Worm (Caenorhabditis elegans) whole organism, L4 larva: Measurements from ENCODE around the gene str-172.
A peak's percentile ranks its signal among the peaks of the same experiment; 100 is the strongest.

Source experiments
- F10B5.3 ChIP-seq: sonication (generic microtip); optimal IDR thresholded peaks from 2 replicates; lab custom pipeline; 2016; ENCODE audit warnings: mild to moderate bottlenecking, missing genetic modification characterization, missing compliant biosample characterization
- F37D6.2 ChIP-seq: sonication (generic microtip); optimal IDR thresholded peaks from 2 replicates; lab custom pipeline; 2016; ENCODE audit warnings: mild to moderate bottlenecking, missing genetic modification characterization, missing compliant biosample characterization
- R02D3.7 ChIP-seq: fragments of 150-350 bp; sonication (generic microtip); optimal IDR thresholded peaks from 3 replicates; lab custom pipeline; 2014; ENCODE audit warnings: missing biosample characterization, missing genetic modification characterization
- Y48G9A.11 ChIP-seq: fragments of 200-800 bp; sonication (Bioruptor generic); IDR thresholded peaks from 2 replicates; pipeline ENCODE4 v1.3.6; 2022; ENCODE audit warnings: missing genetic modification reagents, missing genetic modification characterization, missing compliant biosample characterization
- Y5F2A.4 ChIP-seq: fragments of 200-800 bp; sonication (Bioruptor generic); optimal IDR thresholded peaks from 2 replicates; lab custom pipeline; 2018; ENCODE audit warnings: mild to moderate bottlenecking, missing genetic modification characterization, missing compliant biosample characterization
- ama-1 ChIP-seq: fragments of 150-350 bp; optimal IDR thresholded peaks from 2 replicates; lab custom pipeline; 2014; ENCODE audit warnings: inconsistent platforms, mixed read lengths
- arid-1 ChIP-seq: fragments of 200-800 bp; sonication (Bioruptor generic); conservative IDR thresholded peaks from 2 replicates; pipeline ENCODE4 v1.3.6; 2022; ENCODE audit warnings: missing genetic modification reagents, missing genetic modification characterization, missing compliant biosample characterization
- ceh-28 ChIP-seq: fragments of 150-350 bp; optimal IDR thresholded peaks from 2 replicates; lab custom pipeline; 2014; ENCODE audit warnings: missing biosample characterization, missing genetic modification reagents, missing genetic modification characterization
- ceh-32 ChIP-seq: sonication (generic microtip); optimal IDR thresholded peaks from 2 replicates; lab custom pipeline; 2016; ENCODE audit warnings: mild to moderate bottlenecking, missing genetic modification characterization, missing compliant biosample characterization; ENCODE audit not compliant: poor library complexity
- ceh-62 ChIP-seq: sonication (generic microtip); optimal IDR thresholded peaks from 2 replicates; lab custom pipeline; 2017; ENCODE audit warnings: missing biosample characterization, missing genetic modification characterization
- ceh-82 ChIP-seq: sonication (generic microtip); optimal IDR thresholded peaks from 2 replicates; lab custom pipeline; 2017; ENCODE audit warnings: missing biosample characterization, missing genetic modification characterization
- ces-1 ChIP-seq: fragments of 150-350 bp; sonication (generic microtip); optimal IDR thresholded peaks from 4 replicates; lab custom pipeline; 2014; ENCODE audit warnings: missing biosample characterization, missing genetic modification reagents, missing genetic modification characterization
- daf-16 ChIP-seq, 3 experiments: sonication (generic microtip); optimal IDR thresholded peaks; 2 replicates each; lab custom pipeline; 2016 to 2017; ENCODE audit warnings: missing genetic modification characterization in 3 of 3, missing genetic modification reagents in 3 of 3, mild to moderate bottlenecking in 2 of 3, missing compliant biosample characterization in 2 of 3, missing biosample characterization in 1 of 3, moderate library complexity in 1 of 3
- daf-19 ChIP-seq: fragments of 200-800 bp; sonication (Bioruptor generic); conservative IDR thresholded peaks from 2 replicates; pipeline ENCODE4 v1.3.6; 2022; ENCODE audit warnings: missing genetic modification characterization, missing compliant biosample characterization
- daf-8 ChIP-seq: fragments of 200-800 bp; sonication (Bioruptor generic); IDR thresholded peaks from 2 replicates; pipeline ENCODE4 v1.3.6; 2022; ENCODE audit warnings: missing genetic modification characterization, missing compliant biosample characterization
- dmd-6 ChIP-seq: fragments of 200-800 bp; sonication (Bioruptor generic); IDR thresholded peaks from 2 replicates; pipeline ENCODE4 v1.3.6; 2022; ENCODE audit warnings: missing genetic modification reagents, missing genetic modification characterization, missing compliant biosample characterization
- dmd-8 ChIP-seq: fragments of 200-800 bp; sonication (Bioruptor generic); IDR thresholded peaks from 2 replicates; pipeline ENCODE4 v1.3.6; 2022; ENCODE audit warnings: missing genetic modification characterization, missing compliant biosample characterization
- dpl-1 ChIP-seq: fragments of 150-350 bp; optimal IDR thresholded peaks from 2 replicates; lab custom pipeline; 2014; ENCODE audit warnings: missing biosample characterization, missing genetic modification reagents, missing genetic modification characterization
- duxl-1 ChIP-seq: sonication (generic microtip); optimal IDR thresholded peaks from 2 replicates; lab custom pipeline; 2016; ENCODE audit warnings: mild to moderate bottlenecking, missing genetic modification characterization, moderate library complexity, missing compliant biosample characterization; ENCODE audit not compliant: poor library complexity
- dve-1 ChIP-seq: sonication (generic microtip); optimal IDR thresholded peaks from 2 replicates; lab custom pipeline; 2017; ENCODE audit warnings: antibody characterized with exemption, mild to moderate bottlenecking, missing genetic modification characterization, missing compliant biosample characterization; ENCODE audit not compliant: insufficient read depth
- egl-27 ChIP-seq: sonication (generic microtip); optimal IDR thresholded peaks from 3 replicates; lab custom pipeline; 2017; ENCODE audit warnings: missing biosample characterization, missing genetic modification reagents, missing genetic modification characterization
- egl-43 ChIP-seq: fragments of 200-800 bp; sonication (Bioruptor generic); IDR thresholded peaks from 2 replicates; pipeline ENCODE4 v1.3.6; 2022; ENCODE audit warnings: missing genetic modification reagents, missing genetic modification characterization, missing compliant biosample characterization
- fkh-10 ChIP-seq: fragments of 150-350 bp; optimal IDR thresholded peaks from 2 replicates; lab custom pipeline; 2014; ENCODE audit warnings: missing biosample characterization, missing genetic modification reagents, missing genetic modification characterization
- gei-8 ChIP-seq: fragments of 200-800 bp; sonication (Bioruptor generic); optimal IDR thresholded peaks from 2 replicates; lab custom pipeline; 2018; ENCODE audit warnings: mild to moderate bottlenecking, missing genetic modification characterization, missing compliant biosample characterization
- hlh-11 ChIP-seq: fragments of 200-800 bp; sonication (Bioruptor generic); optimal IDR thresholded peaks from 2 replicates; lab custom pipeline; 2018; ENCODE audit warnings: mild to moderate bottlenecking, missing genetic modification characterization, missing compliant biosample characterization
- lin-1 ChIP-seq: fragments of 200-800 bp; sonication (Bioruptor generic); IDR thresholded peaks from 2 replicates; pipeline ENCODE4 v1.3.6; 2022; ENCODE audit warnings: missing genetic modification reagents, missing genetic modification characterization, missing compliant biosample characterization
- lin-15B ChIP-seq: fragments of 150-350 bp; sonication (generic microtip); optimal IDR thresholded peaks from 3 replicates; lab custom pipeline; 2014; ENCODE audit warnings: missing biosample characterization, missing genetic modification characterization
- madf-5 ChIP-seq, 2 experiments: fragments of 200-800 bp; sonication (Bioruptor generic); IDR thresholded peaks; 2 replicates each; pipeline ENCODE4 v1.3.6; 2022; ENCODE audit warnings: missing compliant biosample characterization in 2 of 2, missing genetic modification characterization in 2 of 2
- madf-9 ChIP-seq: fragments of 200-800 bp; sonication (Bioruptor generic); conservative IDR thresholded peaks from 2 replicates; pipeline ENCODE4 v1.3.6; 2022; ENCODE audit warnings: missing genetic modification reagents, missing genetic modification characterization, missing compliant biosample characterization
- mdl-1 ChIP-seq, 2 experiments: fragments of 150-350 bp in 1 of 2; sonication (generic microtip) in 1 of 2; optimal IDR thresholded peaks; 2 replicates each; lab custom pipeline; 2014 to 2017; ENCODE audit warnings: missing biosample characterization in 2 of 2, missing genetic modification characterization in 2 of 2
- mdt-29 ChIP-seq: fragments of 200-800 bp; sonication (Bioruptor generic); IDR thresholded peaks from 2 replicates; pipeline ENCODE4 v1.3.6; 2022; ENCODE audit warnings: missing genetic modification reagents, missing genetic modification characterization, missing compliant biosample characterization
- mes-2 ChIP-seq: sonication (generic microtip); optimal IDR thresholded peaks from 2 replicates; lab custom pipeline; 2016; ENCODE audit warnings: missing genotype, mild to moderate bottlenecking, missing genetic modification characterization, missing compliant biosample characterization; ENCODE audit not compliant: poor library complexity, severe bottlenecking
- mxl-2 ChIP-seq: fragments of 200-800 bp; sonication (Bioruptor generic); conservative IDR thresholded peaks from 2 replicates; pipeline ENCODE4 v1.3.6; 2022; ENCODE audit warnings: missing genetic modification reagents, missing genetic modification characterization, missing compliant biosample characterization
- mxl-3 ChIP-seq: fragments of 200-800 bp; sonication (Bioruptor generic); optimal IDR thresholded peaks from 2 replicates; lab custom pipeline; 2018; ENCODE audit warnings: mild to moderate bottlenecking, missing genetic modification characterization, missing compliant biosample characterization
- nhr-10 ChIP-seq: fragments of 150-350 bp; optimal IDR thresholded peaks from 2 replicates; lab custom pipeline; 2014; ENCODE audit warnings: missing biosample characterization, missing genetic modification characterization
- nhr-102 ChIP-seq: sonication (generic microtip); optimal IDR thresholded peaks from 2 replicates; lab custom pipeline; 2016; ENCODE audit warnings: mild to moderate bottlenecking, missing genetic modification characterization, moderate library complexity, missing compliant biosample characterization
- nhr-41 ChIP-seq: fragments of 200-800 bp; sonication (Bioruptor generic); IDR thresholded peaks from 2 replicates; pipeline ENCODE4 v1.3.6; 2022; ENCODE audit warnings: missing genetic modification reagents, missing genetic modification characterization, missing compliant biosample characterization
- nhr-42 ChIP-seq: fragments of 200-800 bp; sonication (Bioruptor generic); IDR thresholded peaks from 2 replicates; pipeline ENCODE4 v1.3.6; 2022; ENCODE audit warnings: missing genetic modification characterization, missing compliant biosample characterization
- nhr-48 ChIP-seq: sonication (generic microtip); optimal IDR thresholded peaks from 2 replicates; lab custom pipeline; 2016; ENCODE audit warnings: mild to moderate bottlenecking, missing genetic modification characterization, missing compliant biosample characterization
- nhr-6 ChIP-seq: fragments of 150-350 bp; optimal IDR thresholded peaks from 2 replicates; lab custom pipeline; 2014; ENCODE audit warnings: missing biosample characterization, missing genetic modification characterization
- nhr-76 ChIP-seq: fragments of 150-350 bp; optimal IDR thresholded peaks from 2 replicates; lab custom pipeline; 2014; ENCODE audit warnings: missing biosample characterization, missing genetic modification characterization
- pha-4 ChIP-seq, 2 experiments: fragments of 150-350 bp in 1 of 2; fragments of 200-800 bp in 1 of 2; sonication (Bioruptor generic) in 1 of 2; IDR thresholded peaks in 1 of 2; optimal IDR thresholded peaks in 1 of 2; 2 replicates each; pipeline versions ENCODE4 v1.3.6 to Lab custom; 2014 to 2022; ENCODE audit warnings: missing genetic modification characterization in 2 of 2, missing genetic modification reagents in 2 of 2, missing biosample characterization in 1 of 2, missing compliant biosample characterization in 1 of 2
- pqm-1 ChIP-seq: sonication (generic microtip); optimal IDR thresholded peaks from 2 replicates; lab custom pipeline; 2017; ENCODE audit warnings: missing biosample characterization, missing genetic modification characterization
- sdz-12 ChIP-seq: fragments of 200-800 bp; sonication (Bioruptor generic); optimal IDR thresholded peaks from 2 replicates; lab custom pipeline; 2018; ENCODE audit warnings: mild to moderate bottlenecking, missing genetic modification characterization, missing compliant biosample characterization
- set-16 ChIP-seq: fragments of 200-800 bp; sonication (Bioruptor generic); IDR thresholded peaks from 2 replicates; pipeline ENCODE4 v1.3.6; 2022; ENCODE audit warnings: missing genetic modification reagents, missing genetic modification characterization, missing compliant biosample characterization
- skn-1 ChIP-seq: fragments of 150-350 bp; optimal IDR thresholded peaks from 2 replicates; lab custom pipeline; 2014; ENCODE audit warnings: missing biosample characterization, missing genetic modification characterization
- snpc-4 ChIP-seq: fragments of 150-350 bp; optimal IDR thresholded peaks from 2 replicates; lab custom pipeline; 2014; ENCODE audit warnings: missing biosample characterization, missing genetic modification characterization
- spr-3 ChIP-seq: fragments of 200-800 bp; sonication (Bioruptor generic); optimal IDR thresholded peaks from 2 replicates; lab custom pipeline; 2018; ENCODE audit warnings: mild to moderate bottlenecking, missing genetic modification characterization, missing compliant biosample characterization
- zfp-2 ChIP-seq: sonication (generic microtip); optimal IDR thresholded peaks from 2 replicates; lab custom pipeline; 2016; ENCODE audit warnings: mild to moderate bottlenecking, missing genetic modification characterization, missing compliant biosample characterization
- zip-2 ChIP-seq: fragments of 150-350 bp; optimal IDR thresholded peaks from 2 replicates; lab custom pipeline; 2014; ENCODE audit warnings: missing biosample characterization, missing genetic modification characterization
- ztf-11 ChIP-seq: fragments of 150-350 bp; optimal IDR thresholded peaks from 2 replicates; lab custom pipeline; 2014; ENCODE audit warnings: missing biosample characterization, missing genetic modification characterization

The str-172 gene

ce11 chrIV:4880634-4881033 is 13.1 kb upstream of the str-172 start (continued):
- no peak for TF ChIP-seq dpl-1 (GFP tag; lab: Kevin White, UChicago)
- TF ChIP-seq mes-2 (tag; lab: Kevin White, UChicago): no peak
- no peak for TF ChIP-seq madf-9 (GFP tag; lab: Robert Waterston, UW)
- no peak for TF ChIP-seq F37D6.2 (tag; lab: Kevin White, UChicago)
- TF ChIP-seq gei-8 (GFP tag; lab: Kevin White, UChicago): no peak
- no peak for TF ChIP-seq ceh-28 (tag; lab: Kevin White, UChicago)
- no peak for TF ChIP-seq nhr-42 (GFP tag; lab: Robert Waterston, UW)
- TF ChIP-seq skn-1 (tag; lab: Kevin White, UChicago): no peak
- no peak for TF ChIP-seq lin-1
- TF ChIP-seq set-16 (GFP tag; lab: Robert Waterston, UW): no peak
- no peak for TF ChIP-seq nhr-76 (tag; lab: Kevin White, UChicago)
- no peak for TF ChIP-seq daf-8 (GFP tag; lab: Robert Waterston, UW)
- no peak for TF ChIP-seq dmd-6
- peak; percentile 81 for TF ChIP-seq nhr-102 (tag; lab: Kevin White, UChicago)
- no peak for TF ChIP-seq madf-5 (GFP tag; IDR thresholded peaks at IDR 0.05; lab: Robert Waterston, UW)
- TF ChIP-seq mdt-29: peak; percentile 71; the same call in 1 of the 2 replicates
- peak; percentile 90 for TF ChIP-seq ama-1 (lab: Kevin White, UChicago)
- peak; percentile 73 for TF ChIP-seq mxl-3 (GFP tag; lab: Kevin White, UChicago)
- no peak for TF ChIP-seq ceh-62 (tag; lab: Kevin White, UChicago)
- TF ChIP-seq dve-1: no peak
- TF ChIP-seq pha-4 (GFP tag; IDR thresholded peaks at IDR 0.05; lab: Robert Waterston, UW): no peak
- no peak for TF ChIP-seq pha-4 (tag; optimal IDR thresholded peaks at IDR 0.05; lab: Kevin White, UChicago)
- TF ChIP-seq ztf-11: no peak
- peak; percentile 52 for TF ChIP-seq nhr-48
- TF ChIP-seq daf-16 (GFP tag; optimal IDR thresholded peaks at IDR 0.05; lab: Kevin White, UChicago): peak in 1 of 2 experiments; percentile 79
- peak; percentile 37 for TF ChIP-seq daf-16 (tag; optimal IDR thresholded peaks at IDR 0.05; lab: Kevin White, UChicago)
- no peak for TF ChIP-seq pqm-1 (tag; lab: Kevin White, UChicago)
- TF ChIP-seq Y48G9A.11: no peak; the same call in 1 of the 2 replicates
- no peak for TF ChIP-seq fkh-10
- TF ChIP-seq lin-15B (tag; lab: Kevin White, UChicago): no peak
- peak; percentile 27 for TF ChIP-seq nhr-10 (tag; lab: Kevin White, UChicago)
- no peak for TF ChIP-seq mdl-1 (tag; optimal IDR thresholded peaks at IDR 0.05; lab: Kevin White, UChicago)
- TF ChIP-seq Y5F2A.4 (GFP tag; lab: Kevin White, UChicago): no peak
- TF ChIP-seq nhr-6 (tag; lab: Kevin White, UChicago): no peak
- peak; percentile 43 for TF ChIP-seq duxl-1
- TF ChIP-seq sdz-12 (GFP tag; lab: Kevin White, UChicago): no peak
- TF ChIP-seq arid-1 (GFP tag; lab: Robert Waterston, UW): peak; percentile 61
- TF ChIP-seq zip-2: no peak
- TF ChIP-seq hlh-11 (tag; lab: Kevin White, UChicago): no peak
- no peak for TF ChIP-seq ceh-32
- TF ChIP-seq mxl-2 (GFP tag; lab: Robert Waterston, UW): no peak
- TF ChIP-seq dmd-8 (GFP tag; lab: Robert Waterston, UW): no peak
- TF ChIP-seq zfp-2 (tag; lab: Kevin White, UChicago): no peak
- no peak for TF ChIP-seq R02D3.7 (tag; lab: Kevin White, UChicago)
- TF ChIP-seq spr-3 (GFP tag; lab: Kevin White, UChicago): no peak
- no peak for TF ChIP-seq daf-19 (GFP tag; lab: Robert Waterston, UW)
- TF ChIP-seq ces-1 (GFP tag; lab: Kevin White, UChicago): no peak
- peak; percentile 18 for TF ChIP-seq F10B5.3 (tag; lab: Kevin White, UChicago)
- no peak for TF ChIP-seq ceh-82 (tag; lab: Kevin White, UChicago)
- TF ChIP-seq nhr-41 (GFP tag; lab: Robert Waterston, UW): no peak
- TF ChIP-seq egl-43 (GFP tag; lab: Robert Waterston, UW): no peak
- TF ChIP-seq egl-27 (tag; lab: Kevin White, UChicago): no peak
- TF ChIP-seq snpc-4 (tag; lab: Kevin White, UChicago): peak; percentile 89
